Worm (Caenorhabditis elegans): ENCODE results near the gene F49F1.15.

- TF ChIP-seq lsy-2 (tag; optimal IDR thresholded peaks at IDR 0.05) = no peak
- no peak for TF ChIP-seq unc-39 (tag; optimal IDR thresholded peaks at IDR 0.05)
Measured at ce11 chrIV:4137472-4137871, 23.0 kb upstream of the F49F1.15 start, which contains the start of gene F49F1.9.

Measured in whole organism, mixed stage, embryonic.